Worm (Caenorhabditis elegans) whole organism, L4 larva: ENCODE results near the gene ugt-49.

Source experiments
- ama-1 ChIP-seq: fragments of 150-350 bp; optimal IDR thresholded peaks from 2 replicates; lab custom pipeline; 2014; ENCODE audit warnings: inconsistent platforms, mixed read lengths
- ces-1 ChIP-seq: fragments of 150-350 bp; sonication (generic microtip); optimal IDR thresholded peaks from 4 replicates; lab custom pipeline; 2014; ENCODE audit warnings: missing biosample characterization, missing genetic modification reagents, missing genetic modification characterization
- lin-38 ChIP-seq: fragments of 200-800 bp; sonication (Bioruptor generic); IDR thresholded peaks from 2 replicates; pipeline ENCODE4 v1.3.6; 2022; ENCODE audit warnings: missing genetic modification reagents, missing genetic modification characterization, missing compliant biosample characterization
- madf-5 ChIP-seq, 2 experiments: fragments of 200-800 bp; sonication (Bioruptor generic); IDR thresholded peaks; 2 replicates each; pipeline ENCODE4 v1.3.6; 2022; ENCODE audit warnings: missing compliant biosample characterization in 2 of 2, missing genetic modification characterization in 2 of 2
- nhr-102 ChIP-seq: sonication (generic microtip); optimal IDR thresholded peaks from 2 replicates; lab custom pipeline; 2016; ENCODE audit warnings: mild to moderate bottlenecking, missing genetic modification characterization, moderate library complexity, missing compliant biosample characterization
- nhr-237 ChIP-seq: sonication (generic microtip); optimal IDR thresholded peaks from 2 replicates; lab custom pipeline; 2017; ENCODE audit warnings: missing biosample characterization, missing genetic modification characterization
- pqm-1 ChIP-seq: sonication (generic microtip); optimal IDR thresholded peaks from 2 replicates; lab custom pipeline; 2017; ENCODE audit warnings: missing biosample characterization, missing genetic modification characterization
- unc-62 ChIP-seq, 3 experiments: fragments of 150-350 bp in 1 of 3; sonication (generic microtip); optimal IDR thresholded peaks in 2 of 3; peaks in 1 of 3; 1 replicate in 1 of 3; 2 replicates in 2 of 3; lab custom pipeline; 2014 to 2017; ENCODE audit warnings: missing biosample characterization in 3 of 3, missing genetic modification characterization in 3 of 3, missing genetic modification reagents in 3 of 3, missing genotype in 1 of 3

ce11 chrV:10363834-10364233 lies 8.3 kb upstream of the ugt-49 start:
- TF ChIP-seq pqm-1 (tag; lab: Kevin White, UChicago) = no peak
- no peak for TF ChIP-seq nhr-237 (tag; lab: Kevin White, UChicago)
- no peak for TF ChIP-seq ces-1 (GFP tag; lab: Kevin White, UChicago)
- no peak for TF ChIP-seq ama-1 (lab: Kevin White, UChicago)
- TF ChIP-seq lin-38 (GFP tag; lab: Robert Waterston, UW) = no peak
- TF ChIP-seq madf-5 (GFP tag; IDR thresholded peaks at IDR 0.05; lab: Robert Waterston, UW) = no peak
- TF ChIP-seq nhr-102 (tag; lab: Kevin White, UChicago) = no peak
- peak in 1 of 2 experiments; percentile 93 for TF ChIP-seq unc-62 (GFP tag; optimal IDR thresholded peaks at IDR 0.05 in 1 of 2; lab: Kevin White, UChicago)
- TF ChIP-seq unc-62 (tag; optimal IDR thresholded peaks at IDR 0.05; lab: Kevin White, UChicago) = no peak
